Fruit fly (Drosophila melanogaster): ENCODE results near the gene CG34012.

CG34012 gene

dm6 chr3L:11091943-11092609 is 17.2 kb downstream of the CG34012 start (continued):
- no peak for TF ChIP-seq inv (GFP tag; IDR thresholded peaks at IDR 0.05; ENCODE audit: partially characterized antibody)
- TF ChIP-seq mirr (GFP tag; optimal IDR thresholded peaks at IDR 0.05): peak; percentile 5
- no peak for TF ChIP-seq usp (GFP tag; optimal IDR thresholded peaks at IDR 0.05)
- peak; percentile 15; the same call in 1 of the 3 replicates for TF ChIP-seq knrl (GFP tag; IDR thresholded peaks at IDR 0.05; ENCODE audit: partially characterized antibody)
- TF ChIP-seq sima (GFP tag; optimal IDR thresholded peaks at IDR 0.05): peak; percentile 25
- no peak for TF ChIP-seq lov (optimal IDR thresholded peaks at IDR 0.05)
- TF ChIP-seq lov (GFP tag; IDR thresholded peaks at IDR 0.05): 0 out of 3 replicates have a peak, but pooled peaks have one; percentile 5
- TF ChIP-seq CG12104 (GFP tag; optimal IDR thresholded peaks at IDR 0.05): no peak
- TF ChIP-seq CG12744 (GFP tag; optimal IDR thresholded peaks at IDR 0.05): no peak
- 0 out of 2 replicates have a peak, but pooled peaks have one; percentile 21 for TF ChIP-seq amos (GFP tag; IDR thresholded peaks at IDR 0.05; ENCODE audit: partially characterized antibody)
- TF ChIP-seq CG16863 (GFP tag; optimal IDR thresholded peaks at IDR 0.05): peak; percentile 42
- peak; percentile 53 for TF ChIP-seq Sry-δ (GFP tag; optimal IDR thresholded peaks at IDR 0.05)
- no peak for TF ChIP-seq zf30C (GFP tag; optimal IDR thresholded peaks at IDR 0.05)
- peak; percentile 58 for TF ChIP-seq Dad (GFP tag; optimal IDR thresholded peaks at IDR 0.05)
- TF ChIP-seq Chrac-16 (GFP tag; optimal IDR thresholded peaks at IDR 0.05): peak; percentile 30
- no peak for TF ChIP-seq CG14965 (GFP tag; optimal IDR thresholded peaks at IDR 0.05; ENCODE audit: borderline replicate concordance)
- TF ChIP-seq CG1603 (tag; optimal IDR thresholded peaks at IDR 0.05): peak; percentile 32
- no peak for TF ChIP-seq Fer2 (tag; optimal IDR thresholded peaks at IDR 0.05)
- TF ChIP-seq Sox102F (GFP tag; optimal IDR thresholded peaks at IDR 0.05): no peak
- peak; percentile 78 for TF ChIP-seq sob (GFP tag; IDR thresholded peaks at IDR 0.05)
- no peak for TF ChIP-seq zen (tag; optimal IDR thresholded peaks at IDR 0.05)
- peak; percentile 57 for TF ChIP-seq Mes4 (GFP tag; optimal IDR thresholded peaks at IDR 0.05)
- TF ChIP-seq tio (GFP tag; optimal IDR thresholded peaks at IDR 0.05): no peak
- no peak for TF ChIP-seq gce (GFP tag; IDR thresholded peaks at IDR 0.05)
- TF ChIP-seq pita (GFP tag; optimal IDR thresholded peaks at IDR 0.05): no peak
- TF ChIP-seq cas (GFP tag; IDR thresholded peaks at IDR 0.05): no peak
- TF ChIP-seq slp2 (GFP tag; optimal IDR thresholded peaks at IDR 0.05): no peak
- peak; percentile 43 for TF ChIP-seq CG7839 (tag; optimal IDR thresholded peaks at IDR 0.05)
- TF ChIP-seq Hsf (GFP tag; optimal IDR thresholded peaks at IDR 0.05): peak; percentile 57
- no peak for TF ChIP-seq dati (GFP tag; IDR thresholded peaks at IDR 0.05)
- no peak for TF ChIP-seq dm (GFP tag; optimal IDR thresholded peaks at IDR 0.05)
- TF ChIP-seq yki (optimal IDR thresholded peaks at IDR 0.05): no peak
- no peak for TF ChIP-seq CG17568 (GFP tag; optimal IDR thresholded peaks at IDR 0.05)
- TF ChIP-seq CG4404 (GFP tag; IDR thresholded peaks at IDR 0.05): 0 out of 2 replicates have a peak, but pooled peaks have one; percentile 24
- TF ChIP-seq CG9932 (GFP tag; IDR thresholded peaks at IDR 0.05): peak; percentile 53
- peak; percentile 51 for TF ChIP-seq CG10431 (GFP tag; optimal IDR thresholded peaks at IDR 0.05)
- TF ChIP-seq trh (GFP tag; optimal IDR thresholded peaks at IDR 0.05): no peak
- TF ChIP-seq slou (GFP tag; optimal IDR thresholded peaks at IDR 0.05): no peak
- TF ChIP-seq Dll (GFP tag; IDR thresholded peaks at IDR 0.05; ENCODE audit: partially characterized antibody): no peak
- peak; percentile 13 to 47 for TF ChIP-seq chif (GFP tag; optimal IDR thresholded peaks at IDR 0.05)
- no peak for TF ChIP-seq tup (GFP tag; optimal IDR thresholded peaks at IDR 0.05)
- peak; percentile 32 for TF ChIP-seq CG3407 (GFP tag; optimal IDR thresholded peaks at IDR 0.05)
- peak; percentile 61 for TF ChIP-seq her (GFP tag; optimal IDR thresholded peaks at IDR 0.05)
- no peak for TF ChIP-seq CG1832 (GFP tag; optimal IDR thresholded peaks at IDR 0.05)
- TF ChIP-seq bab2 (GFP tag; optimal IDR thresholded peaks at IDR 0.05): peak; percentile 4
- TF ChIP-seq Usf (GFP tag; optimal IDR thresholded peaks at IDR 0.05): no peak
- peak; percentile 30 for TF ChIP-seq lilli (GFP tag; optimal IDR thresholded peaks at IDR 0.05)
- no peak for TF ChIP-seq nerfin-1 (tag; optimal IDR thresholded peaks at IDR 0.05)
- peak; percentile 77; the same call in 2 of the 3 replicates for TF ChIP-seq ci (GFP tag; IDR thresholded peaks at IDR 0.05)
- peak in 1 of 2 experiments; percentile 33 for TF ChIP-seq insv (GFP tag; optimal IDR thresholded peaks at IDR 0.05)
- TF ChIP-seq NC2β (GFP tag; optimal IDR thresholded peaks at IDR 0.05): peak; percentile 60
